Worm (Caenorhabditis elegans): ENCODE results near the gene C35C5.10.

C35C5.10 gene

ce11 chrX:11558156-11558555 lies 2.1 kb downstream of the C35C5.10 start:
- no peak for TF ChIP-seq nhr-6 (tag; optimal IDR thresholded peaks at IDR 0.05)
- no peak for TF ChIP-seq elt-3 (tag; optimal IDR thresholded peaks at IDR 0.05)
- peak; percentile 24 for TF ChIP-seq sem-4 (tag; optimal IDR thresholded peaks at IDR 0.05)
- TF ChIP-seq unc-62 (GFP tag; optimal IDR thresholded peaks at IDR 0.05) = no peak
- peak; percentile 43 for TF ChIP-seq sma-9 (GFP tag; optimal IDR thresholded peaks at IDR 0.05)
- no peak for TF ChIP-seq sma-9 (tag; optimal IDR thresholded peaks at IDR 0.05)
- TF ChIP-seq F13H6.1 (tag; optimal IDR thresholded peaks at IDR 0.05) = no peak

ce11 chrX:11560076-11560475 lies 4.0 kb downstream of the C35C5.10 start:
- TF ChIP-seq F13H6.1 (tag; optimal IDR thresholded peaks at IDR 0.05) (peak; percentile 45), sma-9 (GFP tag; optimal IDR thresholded peaks at IDR 0.05) (peak; percentile 20), sma-9 (tag; optimal IDR thresholded peaks at IDR 0.05) (no peak), peb-1 (tag; optimal IDR thresholded peaks at IDR 0.05) (no peak)

- TF ChIP-seq snpc-4 (tag; optimal IDR thresholded peaks at IDR 0.05) (no peak), unc-62 (GFP tag; optimal IDR thresholded peaks at IDR 0.05) (no peak), aly-2 (tag; optimal IDR thresholded peaks at IDR 0.05) (no peak), unc-55 (GFP tag; optimal IDR thresholded peaks at IDR 0.05) (no peak), F13H6.1 (tag; optimal IDR thresholded peaks at IDR 0.05) (no peak), elt-1 (tag; optimal IDR thresholded peaks at IDR 0.05) (no peak), mab-5 (tag; optimal IDR thresholded peaks at IDR 0.05) (no peak), skn-1 (tag; optimal IDR thresholded peaks at IDR 0.05) (no peak), unc-39 (tag; optimal IDR thresholded peaks at IDR 0.05) (no peak), nhr-25 (tag; optimal IDR thresholded peaks at IDR 0.05) (no peak), peb-1 (tag; optimal IDR thresholded peaks at IDR 0.05) (no peak), mbf-1 (tag; optimal IDR thresholded peaks at IDR 0.05) (no peak), zag-1 (tag; optimal IDR thresholded peaks at IDR 0.05) (no peak)
Measured at ce11 chrX:11560615-11561014, 4.6 kb downstream of the C35C5.10 start, which contains the start of gene lev-8. Gene lev-8 (plus strand): TSS chrX:11560915.

ce11 chrX:11563663-11564062 lies 7.6 kb downstream of the C35C5.10 start, which contains the start of gene trpp-9:
Gene trpp-9 (plus strand): TSS chrX:11563923.
- TF ChIP-seq nhr-12 (tag; optimal IDR thresholded peaks at IDR 0.05) (no peak), snpc-4 (tag; optimal IDR thresholded peaks at IDR 0.05) (no peak), ama-1 (optimal IDR thresholded peaks at IDR 0.05) (no peak), peb-1 (tag; optimal IDR thresholded peaks at IDR 0.05) (no peak), nhr-11 (tag; optimal IDR thresholded peaks at IDR 0.05) (no peak), nhr-21 (tag; optimal IDR thresholded peaks at IDR 0.05) (peak; percentile 68), nhr-77 (tag; optimal IDR thresholded peaks at IDR 0.05) (no peak), skn-1 (tag; optimal IDR thresholded peaks at IDR 0.05) (no peak), C34F6.9 (tag; optimal IDR thresholded peaks at IDR 0.05) (peak; percentile 61), egl-27 (tag; optimal IDR thresholded peaks at IDR 0.05) (no peak), nhr-237 (tag; optimal IDR thresholded peaks at IDR 0.05) (no peak), R02D3.7 (tag; optimal IDR thresholded peaks at IDR 0.05) (no peak), Y55F3AM.14 (GFP tag; optimal IDR thresholded peaks at IDR 0.05) (no peak), unc-62 (GFP tag; optimal IDR thresholded peaks at IDR 0.05) (no peak), sma-9 (GFP tag; optimal IDR thresholded peaks at IDR 0.05) (peak; percentile 61), sma-9 (tag; optimal IDR thresholded peaks at IDR 0.05) (no peak), unc-39 (tag; optimal IDR thresholded peaks at IDR 0.05) (no peak), ztf-1 (GFP tag; conservative IDR thresholded peaks at IDR 0.05) (no peak), nhr-23 (tag; optimal IDR thresholded peaks at IDR 0.05) (no peak), F13H6.1 (tag; optimal IDR thresholded peaks at IDR 0.05) (peak; percentile 47), fos-1 (tag; optimal IDR thresholded peaks at IDR 0.05) (peak; percentile 42), ceh-82 (tag; optimal IDR thresholded peaks at IDR 0.05) (no peak), nhr-10 (tag; optimal IDR thresholded peaks at IDR 0.05) (no peak), elt-1 (tag; optimal IDR thresholded peaks at IDR 0.05) (no peak), dmd-4 (tag; optimal IDR thresholded peaks at IDR 0.05) (no peak), nhr-25 (tag; optimal IDR thresholded peaks at IDR 0.05) (no peak), mab-5 (tag; optimal IDR thresholded peaks at IDR 0.05) (peak; percentile 9), ceh-16 (tag; optimal IDR thresholded peaks at IDR 0.05) (no peak), mbf-1 (tag; optimal IDR thresholded peaks at IDR 0.05) (no peak), gmeb-1 (tag; optimal IDR thresholded peaks at IDR 0.05) (no peak), mdl-1 (tag; optimal IDR thresholded peaks at IDR 0.05) (peak; percentile 42 to 66), lsy-2 (tag; optimal IDR thresholded peaks at IDR 0.05) (peak; percentile 2 to 61), lin-13 (GFP tag; optimal IDR thresholded peaks at IDR 0.05) (no peak), nhr-6 (tag; optimal IDR thresholded peaks at IDR 0.05) (no peak), alr-1 (tag; optimal IDR thresholded peaks at IDR 0.05) (no peak), sma-3 (GFP tag; optimal IDR thresholded peaks at IDR 0.05) (peak; percentile 33), ztf-11 (tag; optimal IDR thresholded peaks at IDR 0.05) (no peak), blmp-1 (tag; optimal IDR thresholded peaks at IDR 0.05; ENCODE audit: insufficient read depth) (peak; percentile 92), lin-11 (tag; optimal IDR thresholded peaks at IDR 0.05) (peak; percentile 58), ztf-4 (tag; optimal IDR thresholded peaks at IDR 0.05) (no peak), zag-1 (tag; optimal IDR thresholded peaks at IDR 0.05) (no peak), sem-4 (tag; optimal IDR thresholded peaks at IDR 0.05) (peak; percentile 64), elt-3 (tag; optimal IDR thresholded peaks at IDR 0.05) (no peak), unc-55 (GFP tag; optimal IDR thresholded peaks at IDR 0.05) (peak; percentile 76), crh-2 (tag; optimal IDR thresholded peaks at IDR 0.05) (peak; percentile 50)

Measured in whole organism, L2 larva.